Worm (Caenorhabditis elegans): ENCODE data around the gene Y48B6A.10.

DNA sequence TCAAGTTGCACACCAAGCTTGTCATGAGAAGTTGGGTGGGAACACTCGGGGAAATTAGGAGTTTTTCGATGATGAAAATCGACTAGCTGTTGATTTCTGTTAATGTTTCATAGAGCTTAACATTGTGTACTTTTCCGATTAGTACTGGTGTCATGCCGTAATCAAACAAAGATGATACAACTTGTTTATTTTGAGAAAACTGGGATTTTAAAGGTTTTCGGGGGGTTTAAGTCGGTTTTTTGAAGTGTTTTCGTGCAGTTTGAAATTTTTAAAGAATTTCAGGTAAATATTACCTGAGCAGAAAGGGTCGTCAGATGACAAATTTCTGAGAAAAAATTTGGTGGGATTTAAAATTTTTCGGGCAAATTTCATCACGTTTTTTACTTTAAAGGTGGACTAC lies 42.7 kb upstream of the Y48B6A.10 start, which contains the start of gene eat-2:
- no peak for TF ChIP-seq blmp-1 (tag; optimal IDR thresholded peaks at IDR 0.05)
- TF ChIP-seq nhr-77 (tag; optimal IDR thresholded peaks at IDR 0.05), result no peak
- TF ChIP-seq ceh-63 (GFP tag; optimal IDR thresholded peaks at IDR 0.05), result no peak
- no peak for TF ChIP-seq snpc-4 (tag; optimal IDR thresholded peaks at IDR 0.05)
- no peak for TF ChIP-seq ceh-90 (tag; optimal IDR thresholded peaks at IDR 0.05)
- no peak for TF ChIP-seq pqm-1 (tag; optimal IDR thresholded peaks at IDR 0.05)
- no peak for TF ChIP-seq efl-3 (GFP tag; optimal IDR thresholded peaks at IDR 0.05)
- no peak for TF ChIP-seq tbx-2 (tag; optimal IDR thresholded peaks at IDR 0.05)
- no peak for TF ChIP-seq ama-1 (optimal IDR thresholded peaks at IDR 0.05)
